Worm (Caenorhabditis elegans) whole organism, mixed stage, embryonic: ENCODE measurements around the gene C06E4.2.

Source experiments
- elt-1 ChIP-seq: sonication (generic microtip); optimal IDR thresholded peaks from 2 replicates; lab custom pipeline; 2017; ENCODE audit warnings: missing genetic modification characterization, mild to moderate bottlenecking, missing compliant biosample characterization, antibody characterized with exemption, moderate library complexity, borderline replicate concordance; ENCODE audit not compliant: insufficient read depth
- lsy-2 ChIP-seq: fragments of 150-350 bp; optimal IDR thresholded peaks from 2 replicates; lab custom pipeline; 2014; ENCODE audit warnings: missing biosample characterization, missing genetic modification characterization
- nhr-12 ChIP-seq: fragments of 150-350 bp; optimal IDR thresholded peaks from 2 replicates; lab custom pipeline; 2014; ENCODE audit warnings: missing biosample characterization, missing genetic modification characterization
- pha-4 ChIP-seq: fragments of 150-350 bp; optimal IDR thresholded peaks from 2 replicates; lab custom pipeline; 2018; ENCODE audit warnings: missing biosample characterization, missing genetic modification reagents, missing genetic modification characterization
- snpc-4 ChIP-seq: fragments of 150-350 bp; optimal IDR thresholded peaks from 2 replicates; lab custom pipeline; 2014; ENCODE audit warnings: missing biosample characterization, missing genetic modification characterization
- tbx-8 ChIP-seq: fragments of 200-800 bp; sonication (Bioruptor generic); optimal IDR thresholded peaks from 2 replicates; lab custom pipeline; 2018; ENCODE audit warnings: mild to moderate bottlenecking, missing genetic modification characterization, moderate library complexity, missing compliant biosample characterization
- unc-120 ChIP-seq: sonication (generic microtip); optimal IDR thresholded peaks from 2 replicates; lab custom pipeline; 2017; ENCODE audit warnings: missing genetic modification characterization, missing compliant biosample characterization; ENCODE audit not compliant: poor library complexity, severe bottlenecking
- unc-62 ChIP-seq: fragments of 150-350 bp; optimal IDR thresholded peaks from 2 replicates; lab custom pipeline; 2014; ENCODE audit warnings: missing biosample characterization, missing genetic modification reagents, missing genetic modification characterization
- zip-8 ChIP-seq: fragments of 150-350 bp; optimal IDR thresholded peaks from 2 replicates; lab custom pipeline; 2014; ENCODE audit warnings: missing biosample characterization, missing genetic modification characterization

ce11 chrIV:7313397-7313910 lies 36.7 kb downstream of the C06E4.2 start, which contains the start of gene rps-8:
- TF ChIP-seq elt-1 (no peak), unc-62 (GFP tag; lab: Kevin White, UChicago) (no peak), zip-8 (no peak), pha-4 (tag; lab: Kevin White, UChicago) (no peak), tbx-8 (GFP tag; lab: Kevin White, UChicago) (no peak), lsy-2 (tag; lab: Kevin White, UChicago) (no peak), nhr-12 (tag; lab: Kevin White, UChicago) (no peak), snpc-4 (tag; lab: Kevin White, UChicago) (no peak), unc-120 (tag; lab: Kevin White, UChicago) (no peak)
